Worm (Caenorhabditis elegans) whole organism, young adult: Measurements from ENCODE around the gene W04D2.4.

ENCODE experiments used
- C06A6.2 ChIP-seq: fragments of 200-800 bp; sonication (Bioruptor generic); conservative IDR thresholded peaks from 2 replicates; pipeline ENCODE4 v1.3.6; 2022; ENCODE audit warnings: missing genetic modification characterization, missing compliant biosample characterization
- D2030.7 ChIP-seq: fragments of 200-800 bp; sonication (Bioruptor generic); IDR thresholded peaks from 2 replicates; pipeline ENCODE4 v1.3.6; 2022; ENCODE audit warnings: missing genetic modification reagents, missing genetic modification characterization, missing compliant biosample characterization
- F23B12.7 ChIP-seq: sonication (generic microtip); optimal IDR thresholded peaks from 2 replicates; lab custom pipeline; 2017; ENCODE audit warnings: missing genetic modification characterization, mild to moderate bottlenecking, missing compliant biosample characterization, antibody characterized with exemption, moderate library complexity; ENCODE audit not compliant: insufficient read depth
- F39B2.1 ChIP-seq: fragments of 200-800 bp; sonication (Bioruptor generic); IDR thresholded peaks from 2 replicates; pipeline ENCODE4 v1.3.6; 2022; ENCODE audit warnings: missing genetic modification reagents, missing genetic modification characterization, missing compliant biosample characterization
- K12H6.12 ChIP-seq: fragments of 200-800 bp; sonication (Bioruptor generic); optimal IDR thresholded peaks from 2 replicates; lab custom pipeline; 2018; ENCODE audit warnings: mild to moderate bottlenecking, missing genetic modification characterization, missing compliant biosample characterization
- T26A5.8 ChIP-seq: sonication (generic microtip); optimal IDR thresholded peaks from 2 replicates; lab custom pipeline; 2016; ENCODE audit warnings: missing genetic modification characterization, missing compliant biosample characterization
- Y67H2A.10 ChIP-seq: fragments of 200-800 bp; sonication (Bioruptor generic); conservative IDR thresholded peaks from 2 replicates; pipeline ENCODE4 v1.3.6; 2022; ENCODE audit warnings: missing genetic modification reagents, missing genetic modification characterization, missing compliant biosample characterization
- atf-7 ChIP-seq: sonication (generic microtip); optimal IDR thresholded peaks from 2 replicates; lab custom pipeline; 2017; ENCODE audit warnings: mild to moderate bottlenecking, missing genetic modification characterization, missing compliant biosample characterization
- cebp-1 ChIP-seq, 2 experiments: fragments of 200-800 bp in 1 of 2; sonication (Bioruptor generic) in 1 of 2; sonication (generic microtip) in 1 of 2; IDR thresholded peaks in 1 of 2; optimal IDR thresholded peaks in 1 of 2; 2 replicates each; pipeline versions ENCODE4 v1.3.6 to Lab custom; 2017 to 2022; ENCODE audit warnings: missing compliant biosample characterization in 2 of 2, missing genetic modification characterization in 2 of 2, mild to moderate bottlenecking in 1 of 2, missing genetic modification reagents in 1 of 2, moderate library complexity in 1 of 2
- ceh-27 ChIP-seq: fragments of 200-800 bp; sonication (Bioruptor generic); optimal IDR thresholded peaks from 2 replicates; lab custom pipeline; 2018; ENCODE audit warnings: mild to moderate bottlenecking, missing genetic modification characterization, moderate library complexity, missing compliant biosample characterization
- dpl-1 ChIP-seq: fragments of 150-350 bp; optimal IDR thresholded peaks from 2 replicates; lab custom pipeline; 2014; ENCODE audit warnings: missing biosample characterization, missing genetic modification reagents, missing genetic modification characterization
- egl-44 ChIP-seq: fragments of 200-800 bp; sonication (Bioruptor generic); IDR thresholded peaks from 2 replicates; pipeline ENCODE4 v1.3.6; 2022; ENCODE audit warnings: missing genetic modification reagents, missing genetic modification characterization, missing compliant biosample characterization
- egrh-3 ChIP-seq: fragments of 200-800 bp; sonication (Bioruptor generic); IDR thresholded peaks from 2 replicates; pipeline ENCODE4 v1.3.6; 2022; ENCODE audit warnings: missing genetic modification reagents, missing genetic modification characterization, missing compliant biosample characterization
- ekl-4 ChIP-seq: fragments of 200-800 bp; sonication (Bioruptor generic); IDR thresholded peaks from 2 replicates; pipeline ENCODE4 v1.3.6; 2022; ENCODE audit warnings: missing genetic modification reagents, missing genetic modification characterization, missing compliant biosample characterization
- gei-17 ChIP-seq: fragments of 200-800 bp; sonication (Bioruptor generic); optimal IDR thresholded peaks from 2 replicates; lab custom pipeline; 2018; ENCODE audit warnings: mild to moderate bottlenecking, missing genetic modification characterization, missing compliant biosample characterization
- hsf-1 ChIP-seq: fragments of 200-800 bp; sonication (Bioruptor generic); IDR thresholded peaks from 2 replicates; pipeline ENCODE4 v1.3.6; 2022; ENCODE audit warnings: missing genetic modification reagents, missing genetic modification characterization, missing compliant biosample characterization
- lir-1 ChIP-seq: fragments of 200-800 bp; sonication (Bioruptor generic); conservative IDR thresholded peaks from 2 replicates; pipeline ENCODE4 v1.3.6; 2022; ENCODE audit warnings: missing genetic modification reagents, missing genetic modification characterization, missing compliant biosample characterization
- mel-28 ChIP-seq: sonication (generic microtip); optimal IDR thresholded peaks from 2 replicates; lab custom pipeline; 2016; ENCODE audit warnings: borderline replicate concordance, mild to moderate bottlenecking, missing genetic modification characterization, missing compliant biosample characterization
- nfya-1 ChIP-seq: sonication (generic microtip); optimal IDR thresholded peaks from 2 replicates; lab custom pipeline; 2017; ENCODE audit warnings: antibody characterized with exemption, missing compliant biosample characterization, missing genetic modification characterization, borderline replicate concordance; ENCODE audit not compliant: insufficient read depth
- nfyb-1 ChIP-seq: fragments of 200-800 bp; sonication (Bioruptor generic); IDR thresholded peaks from 2 replicates; pipeline ENCODE4 v1.3.6; 2022; ENCODE audit warnings: missing genetic modification reagents, missing genetic modification characterization, missing compliant biosample characterization
- nhr-80 ChIP-seq: sonication (generic microtip); optimal IDR thresholded peaks from 2 replicates; lab custom pipeline; 2016; ENCODE audit warnings: missing genetic modification characterization, missing compliant biosample characterization
- nhr-90 ChIP-seq: sonication (generic microtip); optimal IDR thresholded peaks from 2 replicates; lab custom pipeline; 2016; ENCODE audit warnings: missing genotype, mild to moderate bottlenecking, missing genetic modification characterization, missing compliant biosample characterization
- rcor-1 ChIP-seq: fragments of 200-800 bp; sonication (Bioruptor generic); IDR thresholded peaks from 2 replicates; pipeline ENCODE4 v1.3.6; 2022; ENCODE audit warnings: missing genetic modification reagents, missing genetic modification characterization, missing compliant biosample characterization
- rec-8 ChIP-seq, 2 experiments: sonication (generic microtip); optimal IDR thresholded peaks; 2 replicates each; lab custom pipeline; 2016; ENCODE audit warnings: mild to moderate bottlenecking in 2 of 2, missing genetic modification characterization in 2 of 2, missing genetic modification reagents in 2 of 2, missing genotype in 2 of 2, missing biosample characterization in 1 of 2, missing compliant biosample characterization in 1 of 2, moderate library complexity in 1 of 2
- snpc-4 ChIP-seq, 5 experiments: fragments of 150-350 bp in 1 of 5; sonication (generic microtip) in 4 of 5; optimal IDR thresholded peaks; 2 replicates each; lab custom pipeline; 2014 to 2018; ENCODE audit warnings: missing genetic modification characterization in 5 of 5, missing biosample characterization in 3 of 5, antibody characterized with exemption in 2 of 5, mild to moderate bottlenecking in 2 of 5, missing compliant biosample characterization in 2 of 5, missing genotype in 2 of 5, moderate library complexity in 2 of 5, missing genetic modification reagents in 1 of 5
- tbp1 ChIP-seq: fragments of 200-800 bp; sonication (Bioruptor generic); optimal IDR thresholded peaks from 2 replicates; lab custom pipeline; 2018; ENCODE audit warnings: mild to moderate bottlenecking, missing genetic modification characterization, missing compliant biosample characterization
- unc-62 ChIP-seq: fragments of 150-350 bp; optimal IDR thresholded peaks from 2 replicates; lab custom pipeline; 2014; ENCODE audit warnings: missing biosample characterization, missing genetic modification reagents, missing genetic modification characterization
- zim-3 ChIP-seq: sonication (generic microtip); optimal IDR thresholded peaks from 2 replicates; lab custom pipeline; 2017; ENCODE audit warnings: mild to moderate bottlenecking, missing genetic modification characterization, moderate library complexity, missing compliant biosample characterization
- ztf-18 ChIP-seq: sonication (generic microtip); optimal IDR thresholded peaks from 2 replicates; lab custom pipeline; 2016; ENCODE audit warnings: missing genotype, mild to moderate bottlenecking, missing genetic modification characterization, missing compliant biosample characterization
- ztf-22 ChIP-seq: fragments of 200-800 bp; sonication (Bioruptor generic); optimal IDR thresholded peaks from 2 replicates; lab custom pipeline; 2018; ENCODE audit warnings: mild to moderate bottlenecking, missing genetic modification characterization, moderate library complexity, missing compliant biosample characterization
- ztf-28 ChIP-seq: fragments of 200-800 bp; sonication (Bioruptor generic); IDR thresholded peaks from 2 replicates; pipeline ENCODE4 v1.3.6; 2022; ENCODE audit warnings: missing genetic modification reagents, missing genetic modification characterization, missing compliant biosample characterization

Gene W04D2.4

ce11 chrV:12523356-12523755, 25.8 kb upstream of the W04D2.4 start:
- no peak for TF ChIP-seq snpc-4 (GFP tag; optimal IDR thresholded peaks at IDR 0.05; lab: Kevin White, UChicago)
- no peak for TF ChIP-seq snpc-4 (tag; optimal IDR thresholded peaks at IDR 0.05; lab: Kevin White, UChicago)
- no peak for TF ChIP-seq lir-1 (GFP tag; lab: Robert Waterston, UW)
- no peak for TF ChIP-seq tbp1
- TF ChIP-seq, all 124 proteins: peak for 0

ce11 chrV:12518770-12519169, 21.2 kb upstream of the W04D2.4 start:
- no peak for TF ChIP-seq zim-3 (tag; lab: Kevin White, UChicago)
- TF ChIP-seq ztf-22 (GFP tag; lab: Kevin White, UChicago): peak; percentile 19
- peak; percentile 30 for TF ChIP-seq K12H6.12 (tag; lab: Kevin White, UChicago)
- TF ChIP-seq nhr-80 (tag; lab: Kevin White, UChicago): no peak

- TF ChIP-seq egrh-3 (no peak), egl-44 (GFP tag; lab: Robert Waterston, UW) (no peak), F23B12.7 (tag; lab: Kevin White, UChicago) (no peak), mel-28 (tag; lab: Kevin White, UChicago) (no peak), T26A5.8 (no peak), D2030.7 (GFP tag; lab: Robert Waterston, UW) (no peak), ztf-18 (tag; lab: Kevin White, UChicago) (no peak), gei-17 (GFP tag; lab: Kevin White, UChicago) (no peak), rcor-1 (GFP tag; lab: Robert Waterston, UW) (no peak), F39B2.1 (GFP tag; lab: Robert Waterston, UW) (no peak), tbp1 (no peak), ztf-22 (GFP tag; lab: Kevin White, UChicago) (no peak), C06A6.2 (GFP tag; lab: Robert Waterston, UW) (no peak), hsf-1 (GFP tag; lab: Robert Waterston, UW) (no peak), nfyb-1 (no peak), ekl-4 (GFP tag; lab: Robert Waterston, UW) (no peak), ceh-27 (GFP tag; lab: Kevin White, UChicago) (no peak)
Observed at ce11 chrV:12517757-12518156, 20.2 kb upstream of the W04D2.4 start.

DNA sequence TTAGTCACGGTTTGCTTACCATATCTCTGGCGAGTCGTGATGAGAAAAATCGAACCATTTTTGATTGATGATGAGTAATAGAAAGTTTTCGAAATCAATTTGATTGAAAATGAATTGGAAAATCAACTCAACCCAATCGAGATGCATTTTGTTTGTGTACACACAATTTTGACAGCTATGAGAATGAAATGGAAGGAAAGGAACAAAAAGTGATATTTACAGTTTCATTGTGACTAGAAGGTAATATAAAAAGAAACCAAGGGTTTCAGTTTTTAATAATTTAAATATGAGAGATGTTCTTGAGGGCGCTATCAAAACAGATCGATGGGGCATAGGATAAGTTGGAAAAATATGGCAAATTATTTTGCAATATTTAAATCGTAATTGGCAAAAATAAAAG, 19.6 kb upstream of the W04D2.4 start, which contains the start of gene cal-1:
TSS of gene cal-1 (minus strand) at position 101 of the 400 bp plus-strand sequence.
- no peak for TF ChIP-seq rec-8 (tag; optimal IDR thresholded peaks at IDR 0.05; lab: Kevin White, UChicago)
- no peak for TF ChIP-seq Y67H2A.10 (GFP tag; lab: Robert Waterston, UW)
- no peak for TF ChIP-seq atf-7
- TF ChIP-seq nhr-90 (tag; lab: Kevin White, UChicago): no peak
- TF ChIP-seq unc-62: peak; percentile 10
- no peak for TF ChIP-seq nfya-1 (tag; lab: Kevin White, UChicago)
- no peak for TF ChIP-seq ztf-28 (GFP tag; lab: Robert Waterston, UW)
- TF ChIP-seq, all 124 proteins: peak for 1

- TF ChIP-seq cebp-1 (GFP tag; IDR thresholded peaks at IDR 0.05; lab: Robert Waterston, UW) (peak; percentile 79), cebp-1 (tag; optimal IDR thresholded peaks at IDR 0.05; lab: Kevin White, UChicago) (peak; percentile 93), nhr-80 (tag; lab: Kevin White, UChicago) (peak; percentile 35), dpl-1 (GFP tag; lab: Kevin White, UChicago) (no peak)
Observed at ce11 chrV:12513900-12514299, 16.3 kb upstream of the W04D2.4 start.
